Worm (Caenorhabditis elegans) whole organism, L3 larva: Measurements from ENCODE around the gene his-48.

Source experiments
- elt-1 ChIP-seq: fragments of 150-350 bp; optimal IDR thresholded peaks from 2 replicates; lab custom pipeline; 2014; ENCODE audit warnings: missing biosample characterization, missing genetic modification characterization
- elt-3 ChIP-seq, 3 experiments: fragments of 150-350 bp in 1 of 3; sonication (generic microtip) in 2 of 3; optimal IDR thresholded peaks; 2 replicates in 2 of 3; 4 replicates in 1 of 3; lab custom pipeline; 2014 to 2017; ENCODE audit warnings: missing biosample characterization in 3 of 3, missing genetic modification characterization in 3 of 3
- nhr-237 ChIP-seq: fragments of 150-350 bp; optimal IDR thresholded peaks from 2 replicates; lab custom pipeline; 2014; ENCODE audit warnings: missing biosample characterization, missing genetic modification characterization
- pqm-1 ChIP-seq: fragments of 150-350 bp; optimal IDR thresholded peaks from 2 replicates; lab custom pipeline; 2017; ENCODE audit warnings: missing biosample characterization, missing genetic modification characterization, inconsistent platforms
- snpc-4 ChIP-seq: fragments of 150-350 bp; optimal IDR thresholded peaks from 2 replicates; lab custom pipeline; 2014; ENCODE audit warnings: missing biosample characterization, missing genetic modification characterization
- unc-62 ChIP-seq: fragments of 150-350 bp; sonication (generic microtip); optimal IDR thresholded peaks from 4 replicates; lab custom pipeline; 2014; ENCODE audit warnings: missing biosample characterization, missing genetic modification reagents, missing genetic modification characterization
- ztf-4 ChIP-seq: fragments of 150-350 bp; optimal IDR thresholded peaks from 2 replicates; lab custom pipeline; 2014; ENCODE audit warnings: missing biosample characterization, missing genetic modification characterization

ce11 chrIV:11320500-11320899 is 4.0 kb upstream of the his-48 start, which contains the start of gene edg-1:
- TF ChIP-seq unc-62 (GFP tag; lab: Kevin White, UChicago) (no peak), pqm-1 (tag; lab: Kevin White, UChicago) (no peak), elt-1 (tag; lab: Kevin White, UChicago) (no peak), ztf-4 (tag; lab: Kevin White, UChicago) (no peak), snpc-4 (tag; lab: Kevin White, UChicago) (no peak), elt-3 (tag; optimal IDR thresholded peaks at IDR 0.05; lab: Kevin White, UChicago) (no peak), nhr-237 (tag; lab: Kevin White, UChicago) (no peak)
